Worm (Caenorhabditis elegans) whole organism, midembryonic: ENCODE results near the gene ins-11.

Experiments
- ref-1 ChIP-seq: fragments of 200-800 bp; sonication (Bioruptor generic); conservative IDR thresholded peaks from 2 replicates; pipeline ENCODE4 v1.3.6; 2022; ENCODE audit warnings: missing genetic modification reagents, missing genetic modification characterization, missing compliant biosample characterization
- ztf-29 ChIP-seq: fragments of 200-800 bp; sonication (Bioruptor generic); IDR thresholded peaks from 2 replicates; pipeline ENCODE4 v1.3.6; 2022; ENCODE audit warnings: missing genetic modification reagents, missing genetic modification characterization, missing compliant biosample characterization

ce11 chrII:5561392-5561791 is 4.9 kb downstream of the ins-11 start, which contains the start of gene C17C3.3:
- TF ChIP-seq ztf-29 (GFP tag; lab: Robert Waterston, UW) (no peak), ref-1 (no peak)
